Fruit fly (Drosophila melanogaster): Measurements from ENCODE around the gene Med.

Med gene

dm6 chr3R:31566738-31567137 is 44.1 kb upstream of the Med start (continued):
- peak; percentile 48 for TF ChIP-seq slbo (GFP tag; IDR thresholded peaks at IDR 0.05)
- no peak for TF ChIP-seq wek (GFP tag; optimal IDR thresholded peaks at IDR 0.05)
- peak; percentile 68 for TF ChIP-seq CG17359 (tag; optimal IDR thresholded peaks at IDR 0.05)
- TF ChIP-seq CG18764 (GFP tag; optimal IDR thresholded peaks at IDR 0.05) = no peak
- TF ChIP-seq onecut (GFP tag; IDR thresholded peaks at IDR 0.05) = peak; percentile 73
- peak; percentile 15 for TF ChIP-seq CG12299 (tag; optimal IDR thresholded peaks at IDR 0.05)
- TF ChIP-seq Hsf (GFP tag; optimal IDR thresholded peaks at IDR 0.05) = peak; percentile 16
- no peak for TF ChIP-seq tio (GFP tag; optimal IDR thresholded peaks at IDR 0.05)
- no peak for TF ChIP-seq unpg (GFP tag; optimal IDR thresholded peaks at IDR 0.05)
- peak; percentile 46 to 60 for TF ChIP-seq chif (GFP tag; optimal IDR thresholded peaks at IDR 0.05)
- peak; percentile 37 for TF ChIP-seq ind (GFP tag; optimal IDR thresholded peaks at IDR 0.05)
- TF ChIP-seq H2.0 (GFP tag; IDR thresholded peaks at IDR 0.05) = 0 out of 2 replicates have a peak, but pooled peaks have one; percentile 30
- TF ChIP-seq CG9797 (GFP tag; optimal IDR thresholded peaks at IDR 0.05) = no peak
- peak; percentile 21 for TF ChIP-seq PHDP (tag; optimal IDR thresholded peaks at IDR 0.05)
- no peak; the same call in 1 of the 2 replicates for TF ChIP-seq Atf6 (GFP tag; IDR thresholded peaks at IDR 0.05)
- peak; percentile 56; the same call in 1 of the 3 replicates for TF ChIP-seq Mrtf (GFP tag; IDR thresholded peaks at IDR 0.05)
- no peak for TF ChIP-seq Usf (GFP tag; optimal IDR thresholded peaks at IDR 0.05)
- TF ChIP-seq CG15696 (tag; optimal IDR thresholded peaks at IDR 0.05) = peak; percentile 44
- TF ChIP-seq MBD-R2 (GFP tag; IDR thresholded peaks at IDR 0.05) = no peak
- TF ChIP-seq nerfin-2 (GFP tag; IDR thresholded peaks at IDR 0.05; ENCODE audit: partially characterized antibody) = no peak
- no peak for TF ChIP-seq Sin3A (optimal IDR thresholded peaks at IDR 0.05)
- no peak for TF ChIP-seq CG17912 (GFP tag; optimal IDR thresholded peaks at IDR 0.05)
- TF ChIP-seq slou (GFP tag; optimal IDR thresholded peaks at IDR 0.05) = no peak
- TF ChIP-seq Stat92E (GFP tag; optimal IDR thresholded peaks at IDR 0.05) = peak in 1 of 3 experiments; percentile 26
- no peak for TF ChIP-seq sens (GFP tag)
- TF ChIP-seq fd102C (GFP tag; optimal IDR thresholded peaks at IDR 0.05) = no peak
- no peak for TF ChIP-seq CG7271 (tag; optimal IDR thresholded peaks at IDR 0.05)
- TF ChIP-seq crol (GFP tag; IDR thresholded peaks at IDR 0.05) = peak; percentile 53
- TF ChIP-seq fd3F (GFP tag; optimal IDR thresholded peaks at IDR 0.05) = no peak
- TF ChIP-seq CG4328 (GFP tag; optimal IDR thresholded peaks at IDR 0.05) = no peak
- peak; percentile 18 to 32 for TF ChIP-seq dpn (GFP tag; optimal IDR thresholded peaks at IDR 0.05)
- no peak for TF ChIP-seq Doc2 (GFP tag; IDR thresholded peaks at IDR 0.05)
- no peak for TF ChIP-seq CG6765 (GFP tag; optimal IDR thresholded peaks at IDR 0.05)
- TF ChIP-seq Dip3 (GFP tag; optimal IDR thresholded peaks at IDR 0.05) = no peak
- peak; percentile 71 for TF ChIP-seq CG10366 (GFP tag; IDR thresholded peaks at IDR 0.05)
- TF ChIP-seq Elba2 (GFP tag; optimal IDR thresholded peaks at IDR 0.05) = no peak
- TF ChIP-seq CG8290 (GFP tag; optimal IDR thresholded peaks at IDR 0.05) = no peak
- no peak for TF ChIP-seq CG8290 (tag; optimal IDR thresholded peaks at IDR 0.05)
- TF ChIP-seq Nf-YA (GFP tag; IDR thresholded peaks at IDR 0.05) = 0 out of 2 replicates have a peak, but pooled peaks have one; percentile 56
- peak; percentile 14 for TF ChIP-seq CG7786 (GFP tag; optimal IDR thresholded peaks at IDR 0.05)
- no peak for TF ChIP-seq Dek (tag; optimal IDR thresholded peaks at IDR 0.05)
- no peak for TF ChIP-seq CG10431 (GFP tag; optimal IDR thresholded peaks at IDR 0.05)
- TF ChIP-seq unc-4 (GFP tag; IDR thresholded peaks at IDR 0.05; ENCODE audit: partially characterized antibody) = no peak
- no peak for TF ChIP-seq lov (optimal IDR thresholded peaks at IDR 0.05)
- peak; percentile 58; the same call in 1 of the 3 replicates for TF ChIP-seq lov (GFP tag; IDR thresholded peaks at IDR 0.05)
- no peak for TF ChIP-seq Lpt (GFP tag; optimal IDR thresholded peaks at IDR 0.05)
- TF ChIP-seq CG17186 (GFP tag; optimal IDR thresholded peaks at IDR 0.05) = no peak
- no peak for TF ChIP-seq CG12744 (GFP tag; optimal IDR thresholded peaks at IDR 0.05)
- peak; percentile 6 for TF ChIP-seq CG1602 (GFP tag; optimal IDR thresholded peaks at IDR 0.05)
- peak; percentile 15; the same call in 1 of the 2 replicates for TF ChIP-seq CG11247 (GFP tag; IDR thresholded peaks at IDR 0.05)
- TF ChIP-seq klu (GFP tag; IDR thresholded peaks at IDR 0.05) = no peak
- TF ChIP-seq nmo (GFP tag; optimal IDR thresholded peaks at IDR 0.05) = peak; percentile 75
